Worm (Caenorhabditis elegans): ENCODE results near the gene sdz-1.

sdz-1 gene

ce11 chrIII:8655412-8655811 is 44.7 kb downstream of the sdz-1 start:
- TF ChIP-seq egl-43 (GFP tag; IDR thresholded peaks at IDR 0.05) (no peak), mxl-2 (GFP tag; conservative IDR thresholded peaks at IDR 0.05) (0 out of 2 replicates have a peak, but pooled peaks have one; percentile 41), dmd-6 (GFP tag; IDR thresholded peaks at IDR 0.05) (peak; percentile 30; the same call in 1 of the 2 replicates), nhr-48 (tag; optimal IDR thresholded peaks at IDR 0.05) (peak; percentile 22), nhr-11 (tag; optimal IDR thresholded peaks at IDR 0.05) (no peak), lin-13 (GFP tag; optimal IDR thresholded peaks at IDR 0.05) (no peak), gei-8 (GFP tag; optimal IDR thresholded peaks at IDR 0.05) (no peak), zip-2 (tag; optimal IDR thresholded peaks at IDR 0.05) (no peak), hlh-30 (tag; optimal IDR thresholded peaks at IDR 0.05; ENCODE audit: insufficient read depth) (peak; percentile 59), pqm-1 (tag; optimal IDR thresholded peaks at IDR 0.05) (no peak), jun-1 (tag; optimal IDR thresholded peaks at IDR 0.05) (no peak), ceh-32 (tag; optimal IDR thresholded peaks at IDR 0.05; ENCODE audit: poor library complexity) (no peak), T20F7.1 (GFP tag; optimal IDR thresholded peaks at IDR 0.05) (peak; percentile 6), dmd-9 (GFP tag; IDR thresholded peaks at IDR 0.05) (no peak), duxl-1 (tag; optimal IDR thresholded peaks at IDR 0.05; ENCODE audit: poor library complexity) (no peak)

- TF ChIP-seq zfp-3 (GFP tag; conservative IDR thresholded peaks at IDR 0.05) (no peak), lsy-2 (tag; optimal IDR thresholded peaks at IDR 0.05) (peak in 1 of 2 experiments; percentile 4), nhr-11 (tag; optimal IDR thresholded peaks at IDR 0.05) (peak; percentile 23), sdz-12 (GFP tag; optimal IDR thresholded peaks at IDR 0.05) (no peak), ceh-20 (GFP tag; IDR thresholded peaks at IDR 0.05) (0 out of 2 replicates have a peak, but pooled peaks have one; percentile 11), unc-62 (GFP tag; optimal IDR thresholded peaks at IDR 0.05 in 1 of 2) (peak in 1 of 2 experiments; percentile 37), unc-62 (tag; optimal IDR thresholded peaks at IDR 0.05) (no peak), ama-1 (optimal IDR thresholded peaks at IDR 0.05) (no peak), ctbp-1 (GFP tag; IDR thresholded peaks at IDR 0.05) (no peak), dmd-6 (GFP tag; IDR thresholded peaks at IDR 0.05) (peak; percentile 6; the same call in 1 of the 2 replicates)
Measured at ce11 chrIII:8654400-8654980, 45.6 kb downstream of the sdz-1 start.

DNA sequence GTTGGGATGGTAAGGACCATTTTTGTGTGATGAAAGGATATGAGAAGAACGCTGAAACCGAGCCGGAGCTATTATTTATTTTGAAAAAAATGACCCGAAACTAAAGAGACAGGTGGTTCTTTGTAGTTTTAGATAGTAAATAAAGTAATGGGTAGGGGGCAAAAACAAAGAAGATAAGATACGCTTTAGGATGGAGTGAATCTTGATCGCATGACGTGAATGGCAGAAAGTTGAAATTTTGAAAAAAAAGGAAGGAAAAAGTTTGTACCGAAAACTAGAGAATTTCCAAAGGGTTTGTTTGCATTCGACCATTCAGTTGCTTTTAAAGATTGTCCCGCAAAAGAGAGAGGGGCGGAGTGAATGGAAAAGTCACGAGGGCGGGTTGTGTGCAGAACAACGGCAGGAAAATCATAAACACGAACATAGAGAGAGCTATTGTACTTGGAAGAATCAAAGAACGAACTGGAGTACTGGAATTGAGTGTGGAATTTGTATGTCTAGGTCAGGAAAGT is 46.2 kb downstream of the sdz-1 start, which contains the start of gene F22B7.9:
F22B7.9 (minus strand) TSS at position 51 of the 512 bp plus-strand sequence.
- TF ChIP-seq mxl-3 (GFP tag; optimal IDR thresholded peaks at IDR 0.05) (no peak), aha-1 (tag) (peak; percentile 83), T26A8.4 (GFP tag; IDR thresholded peaks at IDR 0.05) (no peak), nhr-10 (tag; optimal IDR thresholded peaks at IDR 0.05) (no peak), pha-4 (GFP tag; IDR thresholded peaks at IDR 0.05) (no peak), pha-4 (tag; optimal IDR thresholded peaks at IDR 0.05) (peak; percentile 39), hlh-11 (tag; optimal IDR thresholded peaks at IDR 0.05) (peak; percentile 53), nhr-6 (tag; optimal IDR thresholded peaks at IDR 0.05) (no peak), jun-1 (tag; optimal IDR thresholded peaks at IDR 0.05) (no peak), lin-29 (GFP tag; IDR thresholded peaks at IDR 0.05) (no peak), daf-12 (tag; optimal IDR thresholded peaks at IDR 0.05) (no peak), nhr-77 (tag; optimal IDR thresholded peaks at IDR 0.05) (no peak), hlh-30 (tag; optimal IDR thresholded peaks at IDR 0.05; ENCODE audit: insufficient read depth) (peak; percentile 65), nhr-28 (tag; optimal IDR thresholded peaks at IDR 0.05) (peak; percentile 38), ceh-82 (tag; optimal IDR thresholded peaks at IDR 0.05) (no peak), mes-2 (tag; optimal IDR thresholded peaks at IDR 0.05; ENCODE audit: poor library complexity, severe bottlenecking) (no peak), zag-1 (tag; optimal IDR thresholded peaks at IDR 0.05) (no peak), mxl-2 (GFP tag; conservative IDR thresholded peaks at IDR 0.05) (no peak), sdz-12 (GFP tag; optimal IDR thresholded peaks at IDR 0.05) (no peak), hif-1 (tag; optimal IDR thresholded peaks at IDR 0.05) (no peak), nhr-237 (tag; optimal IDR thresholded peaks at IDR 0.05) (no peak), lin-38 (GFP tag; IDR thresholded peaks at IDR 0.05) (no peak), F26F4.8 (GFP tag; conservative IDR thresholded peaks at IDR 0.05) (no peak), dpl-1 (GFP tag; optimal IDR thresholded peaks at IDR 0.05) (no peak), lin-39 (tag; optimal IDR thresholded peaks at IDR 0.05) (no peak), F44E2.7 (GFP tag; IDR thresholded peaks at IDR 0.05) (no peak), daf-16 (GFP tag; optimal IDR thresholded peaks at IDR 0.05) (no peak), daf-16 (tag; optimal IDR thresholded peaks at IDR 0.05) (peak; percentile 67), F10B5.3 (tag; optimal IDR thresholded peaks at IDR 0.05) (no peak), nhr-42 (GFP tag; IDR thresholded peaks at IDR 0.05) (no peak)
